Fruit fly (Drosophila melanogaster): ENCODE measurements around the gene Uch-L5.
A peak's percentile ranks its signal among the peaks of the same experiment; 100 is the strongest.

Gene Uch-L5

dm6 chr3L:9467763-9468206 is 9.0 kb downstream of the Uch-L5 start (continued):
- no peak for TF ChIP-seq CG16815 (GFP tag; optimal IDR thresholded peaks at IDR 0.05)
- TF ChIP-seq Max (GFP tag; optimal IDR thresholded peaks at IDR 0.05): no peak
- TF ChIP-seq Antp (GFP tag; optimal IDR thresholded peaks at IDR 0.05): no peak
- no peak for TF ChIP-seq sens (GFP tag)
- no peak for TF ChIP-seq Dfd (GFP tag; optimal IDR thresholded peaks at IDR 0.05)
- TF ChIP-seq CG6854 (GFP tag; optimal IDR thresholded peaks at IDR 0.05): no peak
- TF ChIP-seq CG15601 (tag; optimal IDR thresholded peaks at IDR 0.05): no peak
- no peak for TF ChIP-seq Usf (GFP tag; optimal IDR thresholded peaks at IDR 0.05)
- TF ChIP-seq dmrt99B (tag; optimal IDR thresholded peaks at IDR 0.05): no peak
- TF ChIP-seq CG15269 (tag; optimal IDR thresholded peaks at IDR 0.05): no peak
- TF ChIP-seq Deaf1 (tag; optimal IDR thresholded peaks at IDR 0.05): no peak
- TF ChIP-seq HmgZ (tag; optimal IDR thresholded peaks at IDR 0.05): no peak
- TF ChIP-seq CG6254 (GFP tag; optimal IDR thresholded peaks at IDR 0.05): no peak
- no peak for TF ChIP-seq Dip3 (GFP tag; optimal IDR thresholded peaks at IDR 0.05)
- TF ChIP-seq CG7928 (GFP tag; optimal IDR thresholded peaks at IDR 0.05): no peak
- no peak for TF ChIP-seq toy (GFP tag; IDR thresholded peaks at IDR 0.05)
- no peak for TF ChIP-seq CG6813 (GFP tag; optimal IDR thresholded peaks at IDR 0.05)
- peak; percentile 46 for TF ChIP-seq mirr (GFP tag; optimal IDR thresholded peaks at IDR 0.05)
- TF ChIP-seq CG1832 (GFP tag; optimal IDR thresholded peaks at IDR 0.05): no peak
- no peak for TF ChIP-seq ara (GFP tag; IDR thresholded peaks at IDR 0.05)
- TF ChIP-seq Elba2 (GFP tag; optimal IDR thresholded peaks at IDR 0.05): peak; percentile 73
- no peak for TF ChIP-seq CG8765 (GFP tag; IDR thresholded peaks at IDR 0.05)
- TF ChIP-seq chn (GFP tag; optimal IDR thresholded peaks at IDR 0.05): no peak
- TF ChIP-seq fd102C (GFP tag; optimal IDR thresholded peaks at IDR 0.05): peak; percentile 62
- no peak for TF ChIP-seq CG34224 (GFP tag; IDR thresholded peaks at IDR 0.05; ENCODE audit: partially characterized antibody)
- TF ChIP-seq phol (tag; optimal IDR thresholded peaks at IDR 0.05): no peak
- TF ChIP-seq C15 (GFP tag; IDR thresholded peaks at IDR 0.05): no peak
- no peak for TF ChIP-seq vnd (GFP tag; IDR thresholded peaks at IDR 0.05; ENCODE audit: partially characterized antibody)
- TF ChIP-seq otp (GFP tag; IDR thresholded peaks at IDR 0.05): no peak
- no peak for TF ChIP-seq CG5245 (GFP tag; optimal IDR thresholded peaks at IDR 0.05)
- TF ChIP-seq crp (GFP tag; optimal IDR thresholded peaks at IDR 0.05): no peak
- no peak for TF ChIP-seq CG12236 (GFP tag; optimal IDR thresholded peaks at IDR 0.05)
- TF ChIP-seq CG3995 (GFP tag; optimal IDR thresholded peaks at IDR 0.05): no peak
- no peak for TF ChIP-seq CG11504 (tag; optimal IDR thresholded peaks at IDR 0.05)
- no peak for TF ChIP-seq CG12219 (GFP tag; optimal IDR thresholded peaks at IDR 0.05)
- no peak for TF ChIP-seq bab2 (GFP tag; optimal IDR thresholded peaks at IDR 0.05)
- TF ChIP-seq CoRest (tag; optimal IDR thresholded peaks at IDR 0.05): no peak
- TF ChIP-seq CG9727 (GFP tag; optimal IDR thresholded peaks at IDR 0.05): no peak
- TF ChIP-seq Stat92E (GFP tag; optimal IDR thresholded peaks at IDR 0.05): no peak
- TF ChIP-seq Blimp-1 (GFP tag; optimal IDR thresholded peaks at IDR 0.05): no peak
- TF ChIP-seq nerfin-2 (GFP tag; IDR thresholded peaks at IDR 0.05; ENCODE audit: partially characterized antibody): no peak
- TF ChIP-seq CG17802 (tag; optimal IDR thresholded peaks at IDR 0.05): no peak
- no peak for TF ChIP-seq bcd (GFP tag; optimal IDR thresholded peaks at IDR 0.05)
- TF ChIP-seq nom (GFP tag; optimal IDR thresholded peaks at IDR 0.05): peak; percentile 87
- no peak for TF ChIP-seq shn (GFP tag; optimal IDR thresholded peaks at IDR 0.05)
- no peak for TF ChIP-seq Ets65A (GFP tag)
- TF ChIP-seq CG11093 (GFP tag; IDR thresholded peaks at IDR 0.05): no peak
- TF ChIP-seq CG6791 (GFP tag; IDR thresholded peaks at IDR 0.05; ENCODE audit: partially characterized antibody): no peak
- peak; percentile 26 for TF ChIP-seq D (optimal IDR thresholded peaks at IDR 0.05)
- TF ChIP-seq D (GFP tag; optimal IDR thresholded peaks at IDR 0.05): no peak
- no peak for TF ChIP-seq CG9437 (GFP tag; optimal IDR thresholded peaks at IDR 0.05)
